Worm (Caenorhabditis elegans) whole organism, early embryonic: ENCODE results near the gene C16C10.9.

Source experiments
- B0310.2 ChIP-seq: sonication (generic microtip); optimal IDR thresholded peaks from 2 replicates; lab custom pipeline; 2016; ENCODE audit warnings: mild to moderate bottlenecking, missing genetic modification characterization, missing compliant biosample characterization
- F13C5.2 ChIP-seq: sonication (generic microtip); optimal IDR thresholded peaks from 2 replicates; lab custom pipeline; 2017; ENCODE audit warnings: mild to moderate bottlenecking, missing genetic modification characterization, inconsistent platforms, missing compliant biosample characterization
- aly-1 ChIP-seq: sonication (generic microtip); optimal IDR thresholded peaks from 2 replicates; lab custom pipeline; 2016; ENCODE audit warnings: missing genetic modification characterization, missing compliant biosample characterization
- ama-1 ChIP-seq: fragments of 150-350 bp; optimal IDR thresholded peaks from 2 replicates; lab custom pipeline; 2014
- tbx-11 ChIP-seq: fragments of 200-800 bp; sonication (Bioruptor generic); IDR thresholded peaks from 2 replicates; pipeline ENCODE4 v1.3.6; 2022; ENCODE audit warnings: missing genetic modification characterization, missing compliant biosample characterization

ce11 chrIII:4115085-4115484 is 42.1 kb downstream of the C16C10.9 start, which contains the start of gene unc-103:
- TF ChIP-seq tbx-11 (GFP tag; lab: Robert Waterston, UW), result no peak
- no peak for TF ChIP-seq F13C5.2 (tag; lab: Kevin White, UChicago)
- TF ChIP-seq aly-1 (tag; lab: Kevin White, UChicago), result no peak
- no peak for TF ChIP-seq B0310.2 (tag; lab: Kevin White, UChicago)
- TF ChIP-seq ama-1, result no peak
